Worm (Caenorhabditis elegans) whole organism, L4 larva: ENCODE data around the gene try-12.

ENCODE experiments used
- D1046.2 ChIP-seq: fragments of 200-800 bp; sonication (Bioruptor generic); IDR thresholded peaks from 2 replicates; pipeline ENCODE4 v1.3.6; 2022; ENCODE audit warnings: missing genetic modification characterization, missing compliant biosample characterization
- F26F4.8 ChIP-seq: fragments of 200-800 bp; sonication (Bioruptor generic); conservative IDR thresholded peaks from 2 replicates; pipeline ENCODE4 v1.3.6; 2022; ENCODE audit warnings: missing genetic modification characterization, missing compliant biosample characterization
- F44E2.7 ChIP-seq: fragments of 200-800 bp; sonication (Bioruptor generic); IDR thresholded peaks from 2 replicates; pipeline ENCODE4 v2.1.2; 2022; ENCODE audit warnings: missing genetic modification characterization, missing compliant biosample characterization
- F49E8.2 ChIP-seq: sonication (generic microtip); optimal IDR thresholded peaks from 2 replicates; lab custom pipeline; 2016; ENCODE audit warnings: missing compliant biosample characterization, mild to moderate bottlenecking, missing genetic modification characterization, borderline replicate concordance
- R02D3.7 ChIP-seq: fragments of 150-350 bp; sonication (generic microtip); optimal IDR thresholded peaks from 3 replicates; lab custom pipeline; 2014; ENCODE audit warnings: missing biosample characterization, missing genetic modification characterization
- T26A8.4 ChIP-seq: fragments of 200-800 bp; sonication (Bioruptor generic); IDR thresholded peaks from 2 replicates; pipeline ENCODE4 v1.3.6; 2022; ENCODE audit warnings: missing genetic modification characterization, missing compliant biosample characterization
- Y48G9A.11 ChIP-seq: fragments of 200-800 bp; sonication (Bioruptor generic); IDR thresholded peaks from 2 replicates; pipeline ENCODE4 v1.3.6; 2022; ENCODE audit warnings: missing genetic modification reagents, missing genetic modification characterization, missing compliant biosample characterization
- Y5F2A.4 ChIP-seq: fragments of 200-800 bp; sonication (Bioruptor generic); optimal IDR thresholded peaks from 2 replicates; lab custom pipeline; 2018; ENCODE audit warnings: mild to moderate bottlenecking, missing genetic modification characterization, missing compliant biosample characterization
- Y75B8A.6 ChIP-seq: fragments of 200-800 bp; sonication (Bioruptor generic); IDR thresholded peaks from 2 replicates; pipeline ENCODE4 v1.3.6; 2022; ENCODE audit warnings: missing genetic modification reagents, missing genetic modification characterization, missing compliant biosample characterization
- ZK546.5 ChIP-seq, 2 experiments: sonication (generic microtip); optimal IDR thresholded peaks; 2 replicates each; lab custom pipeline; 2017; ENCODE audit warnings: missing biosample characterization in 2 of 2, missing genetic modification characterization in 2 of 2
- aha-1 ChIP-seq: fragments of 150-350 bp; peaks from one replicate; lab custom pipeline; 2014; ENCODE audit warnings: missing biosample characterization, missing genetic modification characterization
- ceh-20 ChIP-seq: fragments of 200-800 bp; sonication (Bioruptor generic); IDR thresholded peaks from 2 replicates; pipeline ENCODE4 v1.3.6; 2022; ENCODE audit warnings: missing genetic modification reagents, missing genetic modification characterization, missing compliant biosample characterization
- ceh-44 ChIP-seq: fragments of 200-800 bp; sonication (Bioruptor generic); IDR thresholded peaks from 2 replicates; pipeline ENCODE4 v1.3.6; 2022; ENCODE audit warnings: missing genetic modification reagents, missing genetic modification characterization, missing compliant biosample characterization
- cey-2 ChIP-seq: sonication (generic microtip); optimal IDR thresholded peaks from 3 replicates; lab custom pipeline; 2017; ENCODE audit warnings: missing genetic modification characterization, mild to moderate bottlenecking, missing compliant biosample characterization, antibody characterized with exemption, borderline replicate concordance; ENCODE audit not compliant: insufficient read depth
- dpl-1 ChIP-seq: fragments of 150-350 bp; optimal IDR thresholded peaks from 2 replicates; lab custom pipeline; 2014; ENCODE audit warnings: missing biosample characterization, missing genetic modification reagents, missing genetic modification characterization
- fos-1 ChIP-seq: fragments of 150-350 bp; optimal IDR thresholded peaks from 2 replicates; lab custom pipeline; 2014; ENCODE audit warnings: missing biosample characterization, missing genetic modification characterization
- gei-8 ChIP-seq: fragments of 200-800 bp; sonication (Bioruptor generic); optimal IDR thresholded peaks from 2 replicates; lab custom pipeline; 2018; ENCODE audit warnings: mild to moderate bottlenecking, missing genetic modification characterization, missing compliant biosample characterization
- hlh-30 ChIP-seq: sonication (generic microtip); optimal IDR thresholded peaks from 2 replicates; lab custom pipeline; 2017; ENCODE audit warnings: antibody characterized with exemption, mild to moderate bottlenecking, missing genetic modification characterization, missing compliant biosample characterization; ENCODE audit not compliant: insufficient read depth
- lin-13 ChIP-seq: fragments of 150-350 bp; optimal IDR thresholded peaks from 2 replicates; lab custom pipeline; 2014; ENCODE audit warnings: missing biosample characterization, missing genetic modification reagents, missing genetic modification characterization
- lin-29 ChIP-seq: fragments of 200-800 bp; sonication (Bioruptor generic); IDR thresholded peaks from 2 replicates; pipeline ENCODE4 v1.3.6; 2022; ENCODE audit warnings: missing genetic modification reagents, missing genetic modification characterization, missing compliant biosample characterization
- mep-1 ChIP-seq: fragments of 150-350 bp; sonication (generic microtip); optimal IDR thresholded peaks from 3 replicates; lab custom pipeline; 2014; ENCODE audit warnings: missing biosample characterization, missing genetic modification characterization
- nhr-11 ChIP-seq: fragments of 150-350 bp; optimal IDR thresholded peaks from 2 replicates; lab custom pipeline; 2014; ENCODE audit warnings: missing biosample characterization, missing genetic modification characterization
- nhr-25 ChIP-seq: sonication (generic microtip); optimal IDR thresholded peaks from 2 replicates; lab custom pipeline; 2017; ENCODE audit warnings: missing genetic modification characterization, mild to moderate bottlenecking, missing compliant biosample characterization, antibody characterized with exemption, moderate library complexity, borderline replicate concordance; ENCODE audit not compliant: insufficient read depth
- nhr-28 ChIP-seq: fragments of 150-350 bp; optimal IDR thresholded peaks from 2 replicates; lab custom pipeline; 2014; ENCODE audit warnings: missing biosample characterization, missing genetic modification characterization
- sdz-12 ChIP-seq: fragments of 200-800 bp; sonication (Bioruptor generic); optimal IDR thresholded peaks from 2 replicates; lab custom pipeline; 2018; ENCODE audit warnings: mild to moderate bottlenecking, missing genetic modification characterization, missing compliant biosample characterization
- snpc-4 ChIP-seq: fragments of 150-350 bp; optimal IDR thresholded peaks from 2 replicates; lab custom pipeline; 2014; ENCODE audit warnings: missing biosample characterization, missing genetic modification characterization
- tag-97 ChIP-seq: fragments of 200-800 bp; sonication (Bioruptor generic); IDR thresholded peaks from 2 replicates; pipeline ENCODE4 v1.3.6; 2022; ENCODE audit warnings: missing genetic modification characterization, missing compliant biosample characterization
- unc-62 ChIP-seq, 3 experiments: fragments of 150-350 bp in 1 of 3; sonication (generic microtip); optimal IDR thresholded peaks in 2 of 3; peaks in 1 of 3; 1 replicate in 1 of 3; 2 replicates in 2 of 3; lab custom pipeline; 2014 to 2017; ENCODE audit warnings: missing biosample characterization in 3 of 3, missing genetic modification characterization in 3 of 3, missing genetic modification reagents in 3 of 3, missing genotype in 1 of 3
- zag-1 ChIP-seq: fragments of 150-350 bp; optimal IDR thresholded peaks from 2 replicates; lab custom pipeline; 2014; ENCODE audit warnings: missing biosample characterization, missing genetic modification characterization
- ztf-7 ChIP-seq: fragments of 150-350 bp; optimal IDR thresholded peaks from 2 replicates; lab custom pipeline; 2014; ENCODE audit warnings: missing biosample characterization, missing genetic modification characterization

try-12 gene

DNA sequence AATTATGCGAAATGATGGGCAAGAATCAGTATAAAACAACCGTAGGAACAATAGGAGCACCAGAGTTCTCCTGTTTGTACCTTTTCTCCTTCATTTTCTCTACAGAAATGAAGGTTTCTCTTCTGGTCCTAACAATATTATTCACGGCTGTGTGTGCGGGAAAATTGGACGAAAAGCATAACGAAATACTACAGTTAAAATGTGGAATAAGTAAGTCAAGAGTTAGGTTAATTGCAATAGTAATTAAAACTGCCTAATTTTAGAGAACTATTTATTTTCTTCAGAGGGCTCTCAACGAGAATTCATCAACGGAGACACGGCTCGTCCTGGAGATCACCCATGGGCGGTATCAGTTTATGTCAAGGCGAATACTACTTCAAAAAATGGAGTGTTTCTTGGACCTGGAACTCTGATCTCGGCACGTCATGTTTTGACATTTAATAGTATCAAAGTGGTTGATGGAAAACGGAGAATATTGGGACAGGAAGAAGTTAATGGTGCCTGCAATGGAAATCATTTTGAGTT is at the start of gene try-12:
try-12 (plus strand) TSS at position 51 of the 525 bp plus-strand sequence.
- TF ChIP-seq lin-13 (GFP tag; lab: Kevin White, UChicago): no peak
- TF ChIP-seq aha-1: peak; percentile 70
- peak in 1 of 2 experiments; percentile 50 for TF ChIP-seq unc-62 (GFP tag; optimal IDR thresholded peaks at IDR 0.05 in 1 of 2; lab: Kevin White, UChicago)
- no peak for TF ChIP-seq unc-62 (tag; optimal IDR thresholded peaks at IDR 0.05; lab: Kevin White, UChicago)

DNA sequence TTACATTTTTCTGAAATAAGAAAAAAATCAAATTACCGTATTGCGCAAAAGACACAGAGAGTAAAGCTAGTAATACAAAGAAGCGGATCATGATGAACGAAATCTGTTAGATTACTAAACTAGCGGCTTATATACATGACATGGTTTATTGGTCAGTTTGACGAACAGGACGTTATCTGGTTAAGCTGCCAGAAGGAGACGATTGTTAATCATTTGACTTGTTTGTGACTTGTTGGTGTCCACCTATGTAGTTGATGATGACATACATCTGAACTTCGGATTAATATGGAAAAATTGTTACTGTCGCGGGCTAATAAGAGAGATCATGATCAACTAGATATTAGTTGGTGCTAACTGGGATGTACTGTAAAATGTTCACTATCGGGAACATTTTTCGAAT is 49.1 kb upstream of the try-12 start, which contains the start of gene cnc-9:
cnc-9 (minus strand) TSS at position 101 of the 400 bp plus-strand sequence.
- TF ChIP-seq nhr-28 (tag; lab: Kevin White, UChicago) (no peak), mep-1 (tag; lab: Kevin White, UChicago) (no peak), snpc-4 (tag; lab: Kevin White, UChicago) (no peak), sdz-12 (GFP tag; lab: Kevin White, UChicago) (no peak), ztf-7 (tag; lab: Kevin White, UChicago) (no peak), gei-8 (GFP tag; lab: Kevin White, UChicago) (no peak), lin-13 (GFP tag; lab: Kevin White, UChicago) (no peak), dpl-1 (no peak), tag-97 (GFP tag; lab: Robert Waterston, UW) (no peak), Y48G9A.11 (GFP tag; lab: Robert Waterston, UW) (no peak), D1046.2 (GFP tag; lab: Robert Waterston, UW) (no peak)

- no peak for TF ChIP-seq zag-1 (tag; lab: Kevin White, UChicago)
- TF ChIP-seq Y48G9A.11 (GFP tag; lab: Robert Waterston, UW): no peak
- TF ChIP-seq sdz-12 (GFP tag; lab: Kevin White, UChicago): no peak
- no peak for TF ChIP-seq R02D3.7 (tag; lab: Kevin White, UChicago)
- no peak for TF ChIP-seq F44E2.7 (GFP tag; lab: Robert Waterston, UW)
- no peak for TF ChIP-seq ZK546.5 (tag; optimal IDR thresholded peaks at IDR 0.05; lab: Kevin White, UChicago)
- no peak for TF ChIP-seq Y5F2A.4 (GFP tag; lab: Kevin White, UChicago)
- no peak for TF ChIP-seq cey-2 (tag; lab: Kevin White, UChicago)
Measured at ce11 chrV:7400588-7400987, 48.6 kb upstream of the try-12 start, which contains the start of gene srx-60. srx-60 (plus strand) TSS chrV:7400888.

DNA sequence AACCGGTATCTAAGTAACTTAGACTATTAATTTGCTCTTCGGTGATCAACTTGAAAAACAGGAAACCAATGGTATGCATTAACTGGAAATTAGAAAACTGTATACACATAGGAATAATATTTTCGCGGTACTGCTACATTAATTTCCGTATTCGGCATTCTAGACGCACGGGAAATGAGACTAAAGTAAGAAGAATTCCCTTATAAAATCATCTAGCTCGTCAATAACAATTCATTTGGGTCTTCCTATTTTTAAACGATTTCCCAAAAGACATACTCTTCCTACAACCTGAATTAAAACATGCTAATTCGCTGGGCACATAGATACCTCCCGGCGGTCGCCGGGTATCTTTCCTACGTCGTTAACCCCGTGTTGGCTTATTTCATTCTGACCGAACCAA is 46.8 kb upstream of the try-12 start, which contains the start of gene srj-13:
srj-13 (plus strand) TSS at position 301 of the 400 bp plus-strand sequence.
- TF ChIP-seq aha-1: peak; percentile 32
- no peak for TF ChIP-seq tag-97 (GFP tag; lab: Robert Waterston, UW)
- TF ChIP-seq unc-62 (GFP tag; optimal IDR thresholded peaks at IDR 0.05 in 1 of 2; lab: Kevin White, UChicago): no peak
- TF ChIP-seq unc-62 (tag; optimal IDR thresholded peaks at IDR 0.05; lab: Kevin White, UChicago): no peak

- no peak for TF ChIP-seq fos-1
- peak in 1 of 2 experiments; percentile 92 for TF ChIP-seq unc-62 (GFP tag; optimal IDR thresholded peaks at IDR 0.05 in 1 of 2; lab: Kevin White, UChicago)
- TF ChIP-seq unc-62 (tag; optimal IDR thresholded peaks at IDR 0.05; lab: Kevin White, UChicago): no peak
- TF ChIP-seq, all 104 proteins: peak for 1
Measured at ce11 chrV:7403501-7403900, 45.7 kb upstream of the try-12 start.

- TF ChIP-seq hlh-30 (tag; lab: Kevin White, UChicago): no peak
- TF ChIP-seq Y75B8A.6 (GFP tag; lab: Robert Waterston, UW): no peak
- no peak for TF ChIP-seq F49E8.2 (tag; lab: Kevin White, UChicago)
- no peak for TF ChIP-seq ceh-20 (GFP tag; lab: Robert Waterston, UW)
- TF ChIP-seq T26A8.4 (GFP tag; lab: Robert Waterston, UW): no peak
Measured at ce11 chrV:7408520-7408919, 40.6 kb upstream of the try-12 start, which contains the start of gene srt-6. srt-6 (minus strand) TSS chrV:7408814.

DNA sequence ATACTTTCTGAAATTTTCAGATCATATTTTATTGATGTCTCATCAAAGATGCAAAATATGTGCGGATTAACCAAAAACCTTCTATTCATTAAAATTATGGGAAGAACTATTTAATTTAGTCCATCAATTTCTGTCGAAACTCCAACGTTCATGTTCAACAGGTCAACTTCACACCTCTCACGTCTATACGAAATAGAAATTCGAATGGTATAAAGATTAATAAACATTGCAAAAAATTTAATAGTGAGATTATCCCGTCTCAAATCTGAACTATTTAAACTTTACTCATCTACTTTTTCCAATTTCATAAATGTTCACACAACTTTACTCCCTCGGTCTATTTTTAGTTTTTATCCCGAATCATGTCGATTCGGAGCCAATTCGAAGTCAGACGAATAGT is 39.6 kb upstream of the try-12 start, which contains the start of gene R13D7.2:
R13D7.2 (plus strand) TSS at position 301 of the 400 bp plus-strand sequence.
- TF ChIP-seq nhr-28 (tag; lab: Kevin White, UChicago) (no peak), cey-2 (tag; lab: Kevin White, UChicago) (no peak), F26F4.8 (GFP tag; lab: Robert Waterston, UW) (no peak), lin-29 (GFP tag; lab: Robert Waterston, UW) (no peak), nhr-11 (no peak), ceh-44 (GFP tag; lab: Robert Waterston, UW) (no peak), nhr-25 (no peak)
